Worm (Caenorhabditis elegans) whole organism, L2 larva: ENCODE data around the gene F29B9.7.

ENCODE experiments used
- egl-27 ChIP-seq: sonication (generic microtip); optimal IDR thresholded peaks from 3 replicates; lab custom pipeline; 2017; ENCODE audit warnings: missing biosample characterization, missing genetic modification reagents, missing genetic modification characterization
- nhr-11 ChIP-seq: fragments of 150-350 bp; optimal IDR thresholded peaks from 2 replicates; lab custom pipeline; 2014; ENCODE audit warnings: missing biosample characterization, missing genetic modification characterization
- sma-3 ChIP-seq: sonication (generic microtip); optimal IDR thresholded peaks from 2 replicates; lab custom pipeline; 2016; ENCODE audit warnings: missing genetic modification reagents, missing genetic modification characterization, missing compliant biosample characterization
- unc-62 ChIP-seq: fragments of 150-350 bp; optimal IDR thresholded peaks from 2 replicates; lab custom pipeline; 2014; ENCODE audit warnings: missing biosample characterization, missing genetic modification reagents, missing genetic modification characterization

ce11 chrIV:4643577-4643976, 6.0 kb upstream of the F29B9.7 start:
- TF ChIP-seq egl-27 (no peak), unc-62 (no peak), nhr-11 (tag; lab: Kevin White, UChicago) (no peak), sma-3 (GFP tag; lab: Kevin White, UChicago) (no peak)
